Worm (Caenorhabditis elegans): ENCODE results near the gene rpoa-49.

- TF ChIP-seq nhr-12 (tag; optimal IDR thresholded peaks at IDR 0.05) (no peak), nhr-11 (tag; optimal IDR thresholded peaks at IDR 0.05) (no peak), nhr-76 (tag; optimal IDR thresholded peaks at IDR 0.05) (no peak), unc-62 (GFP tag; optimal IDR thresholded peaks at IDR 0.05) (no peak), ceh-82 (tag; optimal IDR thresholded peaks at IDR 0.05) (no peak), tbx-2 (tag; optimal IDR thresholded peaks at IDR 0.05) (peak; percentile 82), mml-1 (tag; optimal IDR thresholded peaks at IDR 0.05) (no peak), ceh-9 (tag; optimal IDR thresholded peaks at IDR 0.05) (no peak), lin-15B (tag; optimal IDR thresholded peaks at IDR 0.05) (peak; percentile 90), zag-1 (tag; optimal IDR thresholded peaks at IDR 0.05) (no peak)
Observed at ce11 chrII:24559-24998, 20.3 kb upstream of the rpoa-49 start, which contains the start of gene enee-1.
